Worm (Caenorhabditis elegans) whole organism, young adult: ENCODE data around the gene clp-4.

Source experiments
- B0019.2 ChIP-seq: fragments of 200-800 bp; sonication (Bioruptor generic); conservative IDR thresholded peaks from 2 replicates; pipeline ENCODE4 v1.3.6; 2022; ENCODE audit warnings: missing genetic modification reagents, missing genetic modification characterization, missing compliant biosample characterization
- B0261.1 ChIP-seq: sonication (generic microtip); optimal IDR thresholded peaks from 2 replicates; lab custom pipeline; 2016; ENCODE audit warnings: mild to moderate bottlenecking, missing genetic modification characterization, moderate library complexity, missing compliant biosample characterization
- B0336.3 ChIP-seq: fragments of 200-800 bp; sonication (Bioruptor generic); IDR thresholded peaks from 2 replicates; pipeline ENCODE4 v1.3.6; 2022; ENCODE audit warnings: missing genetic modification characterization, missing compliant biosample characterization
- C06A6.2 ChIP-seq: fragments of 200-800 bp; sonication (Bioruptor generic); conservative IDR thresholded peaks from 2 replicates; pipeline ENCODE4 v1.3.6; 2022; ENCODE audit warnings: missing genetic modification characterization, missing compliant biosample characterization
- C17E4.6 ChIP-seq: fragments of 200-800 bp; sonication (Bioruptor generic); IDR thresholded peaks from 2 replicates; pipeline ENCODE4 v1.3.6; 2022; ENCODE audit warnings: missing genetic modification reagents, missing genetic modification characterization, missing compliant biosample characterization
- F23B12.7 ChIP-seq: sonication (generic microtip); optimal IDR thresholded peaks from 2 replicates; lab custom pipeline; 2017; ENCODE audit warnings: missing genetic modification characterization, mild to moderate bottlenecking, missing compliant biosample characterization, antibody characterized with exemption, moderate library complexity; ENCODE audit not compliant: insufficient read depth
- F33H1.4 ChIP-seq: fragments of 200-800 bp; sonication (Bioruptor generic); IDR thresholded peaks from 2 replicates; pipeline ENCODE4 v1.3.6; 2022; ENCODE audit warnings: missing genetic modification reagents, missing genetic modification characterization, missing compliant biosample characterization
- F37B4.10 ChIP-seq: fragments of 200-800 bp; sonication (Bioruptor generic); IDR thresholded peaks from 2 replicates; pipeline ENCODE4 v1.3.6; 2022; ENCODE audit warnings: missing genetic modification characterization, missing compliant biosample characterization
- K12H6.12 ChIP-seq: fragments of 200-800 bp; sonication (Bioruptor generic); optimal IDR thresholded peaks from 2 replicates; lab custom pipeline; 2018; ENCODE audit warnings: mild to moderate bottlenecking, missing genetic modification characterization, missing compliant biosample characterization
- Y79H2A.3 ChIP-seq: fragments of 200-800 bp; sonication (Bioruptor generic); conservative IDR thresholded peaks from 2 replicates; pipeline ENCODE4 v1.3.6; 2022; ENCODE audit warnings: missing genetic modification reagents, missing genetic modification characterization, missing compliant biosample characterization
- ZK185.1 ChIP-seq: sonication (generic microtip); optimal IDR thresholded peaks from 2 replicates; lab custom pipeline; 2016; ENCODE audit warnings: mild to moderate bottlenecking, missing genetic modification characterization, missing compliant biosample characterization; ENCODE audit not compliant: poor library complexity, severe bottlenecking
- ama-1 ChIP-seq, 3 experiments: fragments of 150-350 bp in 1 of 3; sonication (generic microtip) in 2 of 3; optimal IDR thresholded peaks; 2 replicates each; lab custom pipeline; 2014 to 2018; ENCODE audit warnings: missing biosample characterization in 2 of 3, missing genetic modification characterization in 2 of 3, missing genetic modification reagents in 2 of 3
- aptf-2 ChIP-seq: fragments of 200-800 bp; sonication (Bioruptor generic); conservative IDR thresholded peaks from 2 replicates; pipeline ENCODE4 v1.3.6; 2022; ENCODE audit warnings: missing genetic modification reagents, missing genetic modification characterization, missing compliant biosample characterization
- attf-6 ChIP-seq: fragments of 200-800 bp; sonication (Bioruptor generic); IDR thresholded peaks from 2 replicates; pipeline ENCODE4 v1.3.6; 2022; ENCODE audit warnings: missing genetic modification reagents, missing genetic modification characterization, missing compliant biosample characterization
- bed-1 ChIP-seq: fragments of 200-800 bp; sonication (Bioruptor generic); IDR thresholded peaks from 2 replicates; pipeline ENCODE4 v1.3.6; 2022; ENCODE audit warnings: missing genetic modification reagents, missing genetic modification characterization, missing compliant biosample characterization
- bed-2 ChIP-seq: fragments of 200-800 bp; sonication (Bioruptor generic); IDR thresholded peaks from 2 replicates; pipeline ENCODE4 v1.3.6; 2022; ENCODE audit warnings: missing genetic modification reagents, missing genetic modification characterization, missing compliant biosample characterization
- cebp-1 ChIP-seq, 2 experiments: fragments of 200-800 bp in 1 of 2; sonication (Bioruptor generic) in 1 of 2; sonication (generic microtip) in 1 of 2; IDR thresholded peaks in 1 of 2; optimal IDR thresholded peaks in 1 of 2; 2 replicates each; pipeline versions ENCODE4 v1.3.6 to Lab custom; 2017 to 2022; ENCODE audit warnings: missing compliant biosample characterization in 2 of 2, missing genetic modification characterization in 2 of 2, mild to moderate bottlenecking in 1 of 2, missing genetic modification reagents in 1 of 2, moderate library complexity in 1 of 2
- cebp-2 ChIP-seq: fragments of 200-800 bp; sonication (Bioruptor generic); IDR thresholded peaks from 2 replicates; pipeline ENCODE4 v1.3.6; 2022; ENCODE audit warnings: missing genetic modification characterization, missing compliant biosample characterization
- ceh-27 ChIP-seq: fragments of 200-800 bp; sonication (Bioruptor generic); optimal IDR thresholded peaks from 2 replicates; lab custom pipeline; 2018; ENCODE audit warnings: mild to moderate bottlenecking, missing genetic modification characterization, moderate library complexity, missing compliant biosample characterization
- ceh-40 ChIP-seq: fragments of 200-800 bp; sonication (Bioruptor generic); IDR thresholded peaks from 2 replicates; pipeline ENCODE4 v1.3.6; 2022; ENCODE audit warnings: missing genetic modification characterization, missing compliant biosample characterization
- ceh-79 ChIP-seq: sonication (generic microtip); optimal IDR thresholded peaks from 2 replicates; lab custom pipeline; 2017; ENCODE audit warnings: mild to moderate bottlenecking, missing genetic modification characterization, missing compliant biosample characterization
- ceh-91 ChIP-seq: fragments of 200-800 bp; sonication (Bioruptor generic); IDR thresholded peaks from 2 replicates; pipeline ENCODE4 v1.3.6; 2022; ENCODE audit warnings: missing genetic modification reagents, missing genetic modification characterization, missing compliant biosample characterization
- dox-1 ChIP-seq: fragments of 200-800 bp; sonication (Bioruptor generic); IDR thresholded peaks from 2 replicates; pipeline ENCODE4 v1.3.6; 2022; ENCODE audit warnings: missing genetic modification reagents, missing genetic modification characterization, missing compliant biosample characterization
- dpl-1 ChIP-seq: fragments of 150-350 bp; optimal IDR thresholded peaks from 2 replicates; lab custom pipeline; 2014; ENCODE audit warnings: missing biosample characterization, missing genetic modification reagents, missing genetic modification characterization
- efl-1 ChIP-seq: fragments of 150-350 bp; optimal IDR thresholded peaks from 2 replicates; lab custom pipeline; 2014; ENCODE audit warnings: missing biosample characterization, missing genetic modification reagents, missing genetic modification characterization
- egrh-3 ChIP-seq: fragments of 200-800 bp; sonication (Bioruptor generic); IDR thresholded peaks from 2 replicates; pipeline ENCODE4 v1.3.6; 2022; ENCODE audit warnings: missing genetic modification reagents, missing genetic modification characterization, missing compliant biosample characterization
- ekl-4 ChIP-seq: fragments of 200-800 bp; sonication (Bioruptor generic); IDR thresholded peaks from 2 replicates; pipeline ENCODE4 v1.3.6; 2022; ENCODE audit warnings: missing genetic modification reagents, missing genetic modification characterization, missing compliant biosample characterization
- ets-4 ChIP-seq: fragments of 200-800 bp; sonication (Bioruptor generic); optimal IDR thresholded peaks from 2 replicates; lab custom pipeline; 2018; ENCODE audit warnings: mild to moderate bottlenecking, missing genetic modification characterization, missing compliant biosample characterization
- fkh-3 ChIP-seq: sonication (generic microtip); optimal IDR thresholded peaks from 2 replicates; lab custom pipeline; 2016; ENCODE audit warnings: mild to moderate bottlenecking, missing genetic modification characterization, missing compliant biosample characterization
- hlh-12 ChIP-seq: sonication (generic microtip); optimal IDR thresholded peaks from 2 replicates; lab custom pipeline; 2016; ENCODE audit warnings: missing genetic modification characterization, missing compliant biosample characterization
- hsf-1 ChIP-seq: fragments of 200-800 bp; sonication (Bioruptor generic); IDR thresholded peaks from 2 replicates; pipeline ENCODE4 v1.3.6; 2022; ENCODE audit warnings: missing genetic modification reagents, missing genetic modification characterization, missing compliant biosample characterization
- lag-1 ChIP-seq: fragments of 200-800 bp; sonication (Bioruptor generic); IDR thresholded peaks from 2 replicates; pipeline ENCODE4 v1.3.6; 2022; ENCODE audit warnings: missing genetic modification reagents, missing genetic modification characterization, missing compliant biosample characterization
- lin-26 ChIP-seq: fragments of 200-800 bp; sonication (Bioruptor generic); IDR thresholded peaks from 2 replicates; pipeline ENCODE4 v1.3.6; 2022; ENCODE audit warnings: missing genetic modification reagents, missing genetic modification characterization, missing compliant biosample characterization
- lin-35 ChIP-seq, 3 experiments: fragments of 150-350 bp in 2 of 3; sonication (generic microtip) in 1 of 3; optimal IDR thresholded peaks; 2 replicates each; lab custom pipeline; 2014 to 2018; ENCODE audit warnings: missing biosample characterization in 3 of 3, missing genetic modification characterization in 3 of 3, missing genetic modification reagents in 3 of 3
- lin-40 ChIP-seq: sonication (generic microtip); optimal IDR thresholded peaks from 2 replicates; lab custom pipeline; 2016; ENCODE audit warnings: missing genetic modification characterization, mild to moderate bottlenecking, missing compliant biosample characterization, missing genotype, missing genetic modification reagents
- madf-6 ChIP-seq: fragments of 200-800 bp; sonication (Bioruptor generic); IDR thresholded peaks from 2 replicates; pipeline ENCODE4 v1.3.6; 2022; ENCODE audit warnings: missing genetic modification reagents, missing genetic modification characterization, missing compliant biosample characterization
- nfyb-1 ChIP-seq: fragments of 200-800 bp; sonication (Bioruptor generic); IDR thresholded peaks from 2 replicates; pipeline ENCODE4 v1.3.6; 2022; ENCODE audit warnings: missing genetic modification reagents, missing genetic modification characterization, missing compliant biosample characterization
- nhr-120 ChIP-seq: fragments of 200-800 bp; sonication (Bioruptor generic); IDR thresholded peaks from 2 replicates; pipeline ENCODE4 v1.3.6; 2022; ENCODE audit warnings: missing genetic modification characterization, missing compliant biosample characterization
- nhr-27 ChIP-seq: fragments of 200-800 bp; sonication (Bioruptor generic); optimal IDR thresholded peaks from 2 replicates; lab custom pipeline; 2018; ENCODE audit warnings: mild to moderate bottlenecking, missing genetic modification characterization, moderate library complexity, missing compliant biosample characterization
- rcor-1 ChIP-seq: fragments of 200-800 bp; sonication (Bioruptor generic); IDR thresholded peaks from 2 replicates; pipeline ENCODE4 v1.3.6; 2022; ENCODE audit warnings: missing genetic modification reagents, missing genetic modification characterization, missing compliant biosample characterization
- rpc-1 ChIP-seq, 2 experiments: fragments of 150-350 bp in 1 of 2; sonication (generic microtip) in 1 of 2; optimal IDR thresholded peaks; 2 replicates each; lab custom pipeline; 2014 to 2018; ENCODE audit warnings: missing biosample characterization in 1 of 2, missing genetic modification characterization in 1 of 2, missing genetic modification reagents in 1 of 2, missing genotype in 1 of 2
- snpc-1.1 ChIP-seq: sonication (generic microtip); optimal IDR thresholded peaks from 2 replicates; lab custom pipeline; 2017; ENCODE audit warnings: missing genetic modification characterization, mild to moderate bottlenecking, missing compliant biosample characterization, antibody characterized with exemption, moderate library complexity, missing genotype, missing genetic modification reagents; ENCODE audit not compliant: insufficient read depth
- snpc-3.4 ChIP-seq: sonication (generic microtip); optimal IDR thresholded peaks from 2 replicates; lab custom pipeline; 2017; ENCODE audit warnings: missing genetic modification characterization, mild to moderate bottlenecking, missing compliant biosample characterization, antibody characterized with exemption, moderate library complexity, missing genotype, missing genetic modification reagents
- zim-3 ChIP-seq: sonication (generic microtip); optimal IDR thresholded peaks from 2 replicates; lab custom pipeline; 2017; ENCODE audit warnings: mild to moderate bottlenecking, missing genetic modification characterization, moderate library complexity, missing compliant biosample characterization
- ztf-22 ChIP-seq: fragments of 200-800 bp; sonication (Bioruptor generic); optimal IDR thresholded peaks from 2 replicates; lab custom pipeline; 2018; ENCODE audit warnings: mild to moderate bottlenecking, missing genetic modification characterization, moderate library complexity, missing compliant biosample characterization
- ztf-26 ChIP-seq: sonication (generic microtip); optimal IDR thresholded peaks from 2 replicates; lab custom pipeline; 2017; ENCODE audit warnings: missing genetic modification characterization, missing compliant biosample characterization

clp-4 gene

ce11 chrIII:1824264-1824922 lies 6.3 kb upstream of the clp-4 start, which contains the start of the genes pvf-1 and Y39A3CL.7 (continued):
- TF ChIP-seq cebp-2 (GFP tag; lab: Robert Waterston, UW) (no peak), cebp-1 (GFP tag; IDR thresholded peaks at IDR 0.05; lab: Robert Waterston, UW) (no peak), cebp-1 (tag; optimal IDR thresholded peaks at IDR 0.05; lab: Kevin White, UChicago) (peak; percentile 63), C06A6.2 (GFP tag; lab: Robert Waterston, UW) (no peak; the same call in 1 of the 2 replicates), ceh-40 (GFP tag; lab: Robert Waterston, UW) (no peak), aptf-2 (GFP tag; lab: Robert Waterston, UW) (0 out of 2 replicates have a peak, but pooled peaks have one; percentile 6), lin-26 (no peak), dox-1 (GFP tag; lab: Robert Waterston, UW) (peak; percentile 68), efl-1 (GFP tag; lab: Kevin White, UChicago) (peak; percentile 25), ama-1 (optimal IDR thresholded peaks at IDR 0.05; lab: Kevin White, UChicago) (no peak), ama-1 (GFP tag; optimal IDR thresholded peaks at IDR 0.05; lab: Kevin White, UChicago) (no peak), nfyb-1 (GFP tag; lab: Robert Waterston, UW) (0 out of 2 replicates have a peak, but pooled peaks have one; percentile 27), B0336.3 (peak; percentile 59; the same call in 1 of the 2 replicates), lag-1 (GFP tag; lab: Robert Waterston, UW) (no peak), lin-40 (peak; percentile 2), egrh-3 (GFP tag; lab: Robert Waterston, UW) (no peak), lin-35 (GFP tag; optimal IDR thresholded peaks at IDR 0.05; lab: Kevin White, UChicago) (no peak), ceh-91 (GFP tag; lab: Robert Waterston, UW) (no peak), dpl-1 (GFP tag; lab: Kevin White, UChicago) (no peak), nhr-120 (GFP tag; lab: Robert Waterston, UW) (no peak), snpc-3.4 (tag; lab: Kevin White, UChicago) (no peak), ekl-4 (GFP tag; lab: Robert Waterston, UW) (no peak), ceh-27 (no peak), rcor-1 (GFP tag; lab: Robert Waterston, UW) (no peak), K12H6.12 (tag; lab: Kevin White, UChicago) (no peak), madf-6 (GFP tag; lab: Robert Waterston, UW) (peak; percentile 26; the same call in 1 of the 2 replicates), attf-6 (no peak), C17E4.6 (no peak), ets-4 (no peak), B0261.1 (tag; lab: Kevin White, UChicago) (no peak), Y79H2A.3 (GFP tag; lab: Robert Waterston, UW) (no peak), hlh-12 (tag; lab: Kevin White, UChicago) (no peak), rpc-1 (optimal IDR thresholded peaks at IDR 0.05; lab: Kevin White, UChicago) (peak; percentile 22), rpc-1 (tag; optimal IDR thresholded peaks at IDR 0.05; lab: Kevin White, UChicago) (no peak), nhr-27 (no peak), fkh-3 (no peak), ztf-22 (no peak), hsf-1 (GFP tag; lab: Robert Waterston, UW) (no peak), ceh-79 (tag; lab: Kevin White, UChicago) (no peak), snpc-1.1 (no peak), bed-1 (GFP tag; lab: Robert Waterston, UW) (no peak), F33H1.4 (GFP tag; lab: Robert Waterston, UW) (no peak), bed-2 (GFP tag; lab: Robert Waterston, UW) (no peak), F23B12.7 (tag; lab: Kevin White, UChicago) (peak; percentile 17), B0019.2 (GFP tag; lab: Robert Waterston, UW) (no peak), zim-3 (tag; lab: Kevin White, UChicago) (no peak), F37B4.10 (GFP tag; lab: Robert Waterston, UW) (no peak), ztf-26 (tag; lab: Kevin White, UChicago) (no peak), ZK185.1 (tag; lab: Kevin White, UChicago) (no peak)
